Fruit fly (Drosophila melanogaster): ENCODE measurements around the gene Cpr35B.

DNA sequence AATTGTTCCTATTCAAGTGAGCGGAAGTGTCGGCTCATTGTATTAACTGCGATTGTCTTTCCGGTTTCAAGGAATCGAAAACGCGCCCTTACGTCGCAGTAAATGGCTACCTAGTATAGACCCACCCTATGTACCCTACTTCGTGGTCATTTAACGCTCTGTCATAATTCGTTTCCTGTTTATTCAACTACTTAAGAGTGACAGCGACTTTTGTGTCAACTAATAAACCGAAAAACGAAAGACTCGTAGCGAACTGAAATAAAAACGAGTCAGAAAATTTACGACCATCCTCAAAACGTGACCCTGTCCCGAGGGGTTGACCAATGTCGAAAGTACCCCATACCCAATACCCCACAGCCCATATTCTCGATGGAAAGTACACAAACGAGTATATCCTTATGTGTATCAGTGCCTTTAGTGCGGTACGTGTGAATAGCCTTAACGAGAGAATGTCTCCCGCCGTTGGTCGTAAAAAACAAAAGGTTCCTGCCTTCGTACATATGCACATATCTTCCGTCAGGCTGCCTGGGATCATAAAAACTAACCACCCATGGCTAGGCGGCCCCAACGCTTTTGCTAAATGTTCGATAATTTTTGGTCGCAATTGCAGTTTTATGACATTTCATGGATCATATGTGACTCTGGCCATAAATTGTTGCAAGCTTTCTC is 34.5 kb upstream of the Cpr35B start:
- TF ChIP-seq toe (GFP tag; optimal IDR thresholded peaks at IDR 0.05) (no peak), CG11617 (GFP tag; optimal IDR thresholded peaks at IDR 0.05) (no peak), ovo (GFP tag; optimal IDR thresholded peaks at IDR 0.05) (no peak), Hr96 (GFP tag; optimal IDR thresholded peaks at IDR 0.05) (no peak), tj (GFP tag; optimal IDR thresholded peaks at IDR 0.05) (no peak), CG33017 (tag; optimal IDR thresholded peaks at IDR 0.05) (no peak), CG14711 (tag; optimal IDR thresholded peaks at IDR 0.05) (no peak)
